Worm (Caenorhabditis elegans) whole organism, L4/young adult: ENCODE results near the gene fbxb-21.

ENCODE experiments used
- W03F9.2 ChIP-seq: fragments of 150-350 bp; optimal IDR thresholded peaks from 2 replicates; lab custom pipeline; 2014; ENCODE audit warnings: missing biosample characterization, missing genetic modification characterization
- dao-5 ChIP-seq: sonication (generic microtip); optimal IDR thresholded peaks from 2 replicates; lab custom pipeline; 2016; ENCODE audit warnings: missing genotype, missing genetic modification characterization, moderate library complexity, missing compliant biosample characterization
- him-1 ChIP-seq: sonication (generic microtip); optimal IDR thresholded peaks from 2 replicates; lab custom pipeline; 2016; ENCODE audit warnings: missing genotype, missing genetic modification reagents, missing genetic modification characterization, missing compliant biosample characterization

ce11 chrII:1668913-1669312 lies 20.2 kb upstream of the fbxb-21 start, which contains the start of gene srw-97:
- no peak for TF ChIP-seq him-1
- no peak for TF ChIP-seq W03F9.2 (tag; lab: Kevin White, UChicago)
- TF ChIP-seq dao-5 (tag; lab: Kevin White, UChicago), result no peak
